Worm (Caenorhabditis elegans) whole organism, L4/young adult: ENCODE data around the gene C46C2.5.

Experiments
- W03F9.2 ChIP-seq: fragments of 150-350 bp; optimal IDR thresholded peaks from 2 replicates; lab custom pipeline; 2014; ENCODE audit warnings: missing biosample characterization, missing genetic modification characterization
- dao-5 ChIP-seq: sonication (generic microtip); optimal IDR thresholded peaks from 2 replicates; lab custom pipeline; 2016; ENCODE audit warnings: missing genotype, missing genetic modification characterization, moderate library complexity, missing compliant biosample characterization
- him-1 ChIP-seq: sonication (generic microtip); optimal IDR thresholded peaks from 2 replicates; lab custom pipeline; 2016; ENCODE audit warnings: missing genotype, missing genetic modification reagents, missing genetic modification characterization, missing compliant biosample characterization

DNA sequence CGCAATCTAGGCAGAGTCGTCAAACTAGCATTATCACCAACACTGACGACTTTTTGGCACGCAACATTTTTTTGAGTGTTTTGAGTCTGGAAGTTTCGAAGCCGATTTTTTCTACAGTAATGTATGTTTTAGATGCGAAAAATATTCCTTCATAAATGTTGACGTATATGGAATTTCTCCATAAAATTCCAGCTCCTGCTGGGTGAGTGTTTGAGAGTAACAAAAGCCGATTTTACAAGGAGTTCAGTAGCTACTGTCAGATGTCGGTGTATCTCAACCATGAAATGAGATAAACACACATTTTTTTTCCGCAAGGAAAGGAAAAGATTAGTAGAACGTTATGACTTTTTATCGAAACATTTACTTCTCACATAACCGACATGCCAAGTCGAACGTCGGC, 22.4 kb upstream of the C46C2.5 start:
- TF ChIP-seq W03F9.2 (tag; lab: Kevin White, UChicago) (no peak), dao-5 (tag; lab: Kevin White, UChicago) (no peak), him-1 (tag; lab: Kevin White, UChicago) (no peak)
